Fruit fly (Drosophila melanogaster) whole organism, embryonic: ENCODE measurements around the gene CG10140.

Experiments
- BtbVII ChIP-seq: fragments of 200-800 bp; sonication (Bioruptor generic); optimal IDR thresholded peaks from 3 replicates; lab custom pipeline; 2017; ENCODE audit warnings: missing biosample characterization, mild to moderate bottlenecking, missing genetic modification characterization
- CG11247 ChIP-seq: fragments of 200-800 bp; sonication (Bioruptor generic); IDR thresholded peaks from 2 replicates; pipeline ENCODE4 v1.3.6; 2022; ENCODE audit warnings: missing biosample characterization, missing genetic modification characterization
- CG11456 ChIP-seq: fragments of 200-800 bp; sonication (Bioruptor generic); IDR thresholded peaks from 3 replicates; pipeline ENCODE4 v1.3.6; 2022; ENCODE audit warnings: missing biosample characterization, missing genetic modification characterization
- CG12104 ChIP-seq: fragments of 200-800 bp; sonication (Bioruptor generic); optimal IDR thresholded peaks from 3 replicates; lab custom pipeline; 2016; ENCODE audit warnings: missing biosample characterization, missing genetic modification characterization
- CG13894 ChIP-seq: fragments of 200-800 bp; sonication (Bioruptor generic); optimal IDR thresholded peaks from 3 replicates; lab custom pipeline; 2018; ENCODE audit warnings: missing biosample characterization, mild to moderate bottlenecking, missing genetic modification characterization, moderate library complexity
- CG14860 ChIP-seq: fragments of 200-800 bp; sonication (Bioruptor generic); IDR thresholded peaks from 3 replicates; pipeline ENCODE4 v1.3.6; 2022; ENCODE audit warnings: missing biosample characterization, missing genetic modification characterization; ENCODE audit not compliant: partially characterized antibody
- CG15269 ChIP-seq: fragments of 200-800 bp; sonication (Bioruptor generic); optimal IDR thresholded peaks from 2 replicates; lab custom pipeline; 2018; ENCODE audit warnings: missing biosample characterization, mild to moderate bottlenecking, missing genetic modification characterization, moderate library complexity
- CG15601 ChIP-seq: fragments of 200-800 bp; sonication (Bioruptor generic); optimal IDR thresholded peaks from 3 replicates; lab custom pipeline; 2019; ENCODE audit warnings: missing biosample characterization, mild to moderate bottlenecking, missing genetic modification characterization, moderate library complexity
- CG2678 ChIP-seq: fragments of 200-800 bp; sonication (Bioruptor generic); optimal IDR thresholded peaks from 3 replicates; lab custom pipeline; 2019; ENCODE audit warnings: missing biosample characterization, mild to moderate bottlenecking, missing genetic modification characterization, moderate library complexity
- CG2712 ChIP-seq: fragments of 200-800 bp; optimal IDR thresholded peaks from 3 replicates; lab custom pipeline; 2019; ENCODE audit warnings: missing biosample characterization, mild to moderate bottlenecking, missing genetic modification characterization, moderate library complexity
- CG3995 ChIP-seq: fragments of 200-800 bp; sonication (Bioruptor generic); optimal IDR thresholded peaks from 3 replicates; lab custom pipeline; 2016; ENCODE audit warnings: missing biosample characterization, missing genetic modification characterization
- CG42726 ChIP-seq: fragments of 200-800 bp; sonication (Bioruptor generic); IDR thresholded peaks from 2 replicates; pipeline ENCODE4 v1.3.6; 2022; ENCODE audit warnings: missing biosample characterization, missing genetic modification characterization; ENCODE audit not compliant: partially characterized antibody
- CG7556 ChIP-seq: fragments of 200-800 bp; sonication (Bioruptor generic); optimal IDR thresholded peaks from 2 replicates; lab custom pipeline; 2017; ENCODE audit warnings: missing biosample characterization, mild to moderate bottlenecking, missing genetic modification characterization
- CG8359 ChIP-seq: fragments of 200-800 bp; sonication (Bioruptor generic); optimal IDR thresholded peaks from 2 replicates; lab custom pipeline; 2017; ENCODE audit warnings: missing biosample characterization, mild to moderate bottlenecking, missing genetic modification characterization, borderline replicate concordance
- CG8478 ChIP-seq: fragments of >200 bp; optimal IDR thresholded peaks from 2 replicates; lab custom pipeline; 2018
- CrebB ChIP-seq: fragments of 200-800 bp; sonication (Bioruptor generic); optimal IDR thresholded peaks from 3 replicates; lab custom pipeline; 2018; ENCODE audit warnings: missing biosample characterization, mild to moderate bottlenecking, missing genetic modification characterization
- D19A ChIP-seq: fragments of 200-800 bp; optimal IDR thresholded peaks from 3 replicates; lab custom pipeline; 2019; ENCODE audit warnings: missing biosample characterization, mild to moderate bottlenecking, missing genetic modification characterization, moderate library complexity
- Deaf1 ChIP-seq: fragments of 200-800 bp; optimal IDR thresholded peaks from 3 replicates; lab custom pipeline; 2019; ENCODE audit warnings: missing biosample characterization, mild to moderate bottlenecking, missing genetic modification characterization, moderate library complexity
- Dek ChIP-seq: fragments of 200-800 bp; sonication (Bioruptor generic); optimal IDR thresholded peaks from 3 replicates; lab custom pipeline; 2019; ENCODE audit warnings: missing biosample characterization, mild to moderate bottlenecking, missing genetic modification characterization, moderate library complexity
- Dfd ChIP-seq, 2 experiments: fragments of >200 bp; optimal IDR thresholded peaks; 2 replicates each; lab custom pipeline; 2017; ENCODE audit warnings: missing biosample characterization in 2 of 2, missing genetic modification characterization in 2 of 2
- H15 ChIP-seq: fragments of 200-800 bp; sonication (Bioruptor generic); IDR thresholded peaks from 3 replicates; pipeline ENCODE4 v1.3.6; 2022; ENCODE audit warnings: missing biosample characterization, missing genetic modification characterization
- Max ChIP-seq: fragments of 200-800 bp; sonication (Bioruptor generic); optimal IDR thresholded peaks from 2 replicates; lab custom pipeline; 2016; ENCODE audit warnings: missing biosample characterization, mild to moderate bottlenecking, missing genetic modification characterization
- Spps ChIP-seq: fragments of 200-800 bp; sonication (Bioruptor generic); optimal IDR thresholded peaks from 2 replicates; lab custom pipeline; 2018; ENCODE audit warnings: missing biosample characterization, mild to moderate bottlenecking, missing genetic modification characterization
- Sry-β ChIP-seq: fragments of 200-800 bp; sonication (Bioruptor generic); optimal IDR thresholded peaks from 2 replicates; lab custom pipeline; 2018; ENCODE audit warnings: missing biosample characterization, mild to moderate bottlenecking, missing genetic modification characterization, moderate library complexity
- YL-1 ChIP-seq: fragments of 200-800 bp; sonication (Bioruptor generic); optimal IDR thresholded peaks from 3 replicates; lab custom pipeline; 2017; ENCODE audit warnings: missing biosample characterization, mild to moderate bottlenecking, missing genetic modification characterization
- abd-A ChIP-seq: fragments of 200-800 bp; sonication (Bioruptor generic); optimal IDR thresholded peaks from 3 replicates; lab custom pipeline; 2019; ENCODE audit warnings: missing biosample characterization, mild to moderate bottlenecking, missing genetic modification characterization, moderate library complexity
- caup ChIP-seq: fragments of 200-800 bp; sonication (Bioruptor generic); optimal IDR thresholded peaks from 3 replicates; lab custom pipeline; 2017; ENCODE audit warnings: missing biosample characterization, mild to moderate bottlenecking, missing genetic modification characterization, moderate library complexity; ENCODE audit not compliant: severe bottlenecking
- chinmo ChIP-seq: fragments of 200-800 bp; sonication (Bioruptor generic); IDR thresholded peaks from 4 replicates; pipeline ENCODE4 v1.3.6; 2022; ENCODE audit warnings: missing biosample characterization, missing genetic modification characterization; ENCODE audit not compliant: partially characterized antibody
- cwo ChIP-seq: fragments of 200-800 bp; sonication (Bioruptor generic); optimal IDR thresholded peaks from 3 replicates; lab custom pipeline; 2017; ENCODE audit warnings: missing biosample characterization, missing genetic modification characterization, mild to moderate bottlenecking, moderate library complexity, missing genetic modification reagents
- exex ChIP-seq: fragments of 200-800 bp; sonication (Bioruptor generic); optimal IDR thresholded peaks from 4 replicates; lab custom pipeline; 2018; ENCODE audit warnings: missing biosample characterization, mild to moderate bottlenecking, missing genetic modification characterization, moderate library complexity
- ftz-f1 ChIP-seq: fragments of 200-800 bp; sonication (Bioruptor generic); optimal IDR thresholded peaks from 2 replicates; lab custom pipeline; 2016; ENCODE audit warnings: missing biosample characterization, missing genetic modification characterization
- gem ChIP-seq: fragments of 200-800 bp; sonication (Bioruptor generic); optimal IDR thresholded peaks from 2 replicates; lab custom pipeline; 2019; ENCODE audit warnings: missing biosample characterization, mild to moderate bottlenecking, missing genetic modification characterization, moderate library complexity
- insv ChIP-seq, 2 experiments: fragments of 200-800 bp; sonication (Bioruptor generic); optimal IDR thresholded peaks; 3 replicates each; lab custom pipeline; 2016 to 2018; ENCODE audit warnings: missing biosample characterization in 2 of 2, missing genetic modification characterization in 2 of 2
- inv ChIP-seq: fragments of 200-800 bp; sonication (Bioruptor generic); IDR thresholded peaks from 2 replicates; pipeline ENCODE4 v1.3.6; 2022; ENCODE audit warnings: missing biosample characterization, missing genetic modification characterization; ENCODE audit not compliant: partially characterized antibody
- odd ChIP-seq: fragments of 200-800 bp; sonication (Bioruptor generic); optimal IDR thresholded peaks from 2 replicates; lab custom pipeline; 2017; ENCODE audit warnings: missing biosample characterization, mild to moderate bottlenecking, missing genetic modification characterization
- ro ChIP-seq: fragments of 200-800 bp; sonication (Bioruptor generic); IDR thresholded peaks from 2 replicates; pipeline ENCODE4 v1.3.6; 2022; ENCODE audit warnings: missing biosample characterization, missing genetic modification characterization
- sc ChIP-seq, 3 experiments: fragments of >200 bp in 2 of 3; fragments of 200-800 bp in 1 of 3; sonication (Bioruptor generic) in 1 of 3; optimal IDR thresholded peaks; 2 replicates in 2 of 3; 3 replicates in 1 of 3; lab custom pipeline; 2017; ENCODE audit warnings: mild to moderate bottlenecking in 1 of 3, missing biosample characterization in 1 of 3, missing genetic modification characterization in 1 of 3, missing genetic modification reagents in 1 of 3
- scrt ChIP-seq: fragments of 200-800 bp; sonication (Bioruptor generic); optimal IDR thresholded peaks from 2 replicates; lab custom pipeline; 2018; ENCODE audit warnings: missing biosample characterization, mild to moderate bottlenecking, missing genetic modification characterization, moderate library complexity
- sd ChIP-seq: fragments of 200-800 bp; sonication (Bioruptor generic); optimal IDR thresholded peaks from 3 replicates; lab custom pipeline; 2018; ENCODE audit warnings: missing biosample characterization, mild to moderate bottlenecking, missing genetic modification characterization, moderate library complexity
- sens-2 ChIP-seq: fragments of 200-800 bp; sonication (Bioruptor generic); IDR thresholded peaks from 2 replicates; pipeline ENCODE4 v1.3.6; 2022; ENCODE audit warnings: missing biosample characterization, missing genetic modification characterization
- sob ChIP-seq: fragments of 200-800 bp; sonication (Bioruptor generic); IDR thresholded peaks from 2 replicates; pipeline ENCODE4 v1.3.6; 2022; ENCODE audit warnings: missing biosample characterization, missing genetic modification characterization
- stc ChIP-seq: fragments of 200-800 bp; sonication (Bioruptor generic); IDR thresholded peaks from 2 replicates; pipeline ENCODE4 v1.3.6; 2022; ENCODE audit warnings: missing biosample characterization, missing genetic modification characterization
- stwl ChIP-seq: fragments of 200-800 bp; sonication (Bioruptor generic); optimal IDR thresholded peaks from 3 replicates; lab custom pipeline; 2018; ENCODE audit warnings: missing biosample characterization, mild to moderate bottlenecking, missing genetic modification characterization, moderate library complexity
- sug ChIP-seq: fragments of 200-800 bp; optimal IDR thresholded peaks from 2 replicates; lab custom pipeline; 2019; ENCODE audit warnings: missing biosample characterization, mild to moderate bottlenecking, missing genetic modification characterization, moderate library complexity
- tx ChIP-seq: fragments of 200-800 bp; sonication (Bioruptor generic); optimal IDR thresholded peaks from 2 replicates; lab custom pipeline; 2016; ENCODE audit warnings: missing biosample characterization, missing genetic modification characterization
- zen ChIP-seq: fragments of 200-800 bp; sonication (Bioruptor generic); optimal IDR thresholded peaks from 3 replicates; lab custom pipeline; 2018; ENCODE audit warnings: missing biosample characterization, mild to moderate bottlenecking, missing genetic modification characterization, moderate library complexity

Gene CG10140

dm6 chr3L:13440370-13440960 lies at the start of gene CG10140, which contains the start of gene CG14109:
Gene CG10140, minus strand, starts transcription at chr3L:13440470.
Gene CG14109, plus strand, starts transcription at chr3L:13440910.
- TF ChIP-seq sob (GFP tag; lab: Robert Waterston, UW) (no peak), scrt (GFP tag; lab: Kevin White, UChicago) (no peak), Dek (tag; lab: Kevin White, UChicago) (no peak), chinmo (no peak), D19A (tag; lab: Kevin White, UChicago) (peak; percentile 20), Deaf1 (tag; lab: Kevin White, UChicago) (peak; percentile 89)

dm6 chr3L:13489193-13489752 lies 49.0 kb upstream of the CG10140 start:
- TF ChIP-seq H15 (GFP tag; lab: Robert Waterston, UW) (no peak), Max (GFP tag; lab: Kevin White, UChicago) (no peak), CG11456 (GFP tag; lab: Robert Waterston, UW) (no peak), CrebB (tag; lab: Kevin White, UChicago) (no peak), cwo (no peak), ftz-f1 (GFP tag; lab: Kevin White, UChicago) (no peak), zen (tag; lab: Kevin White, UChicago) (no peak), YL-1 (GFP tag; lab: Kevin White, UChicago) (no peak), BtbVII (GFP tag; lab: Kevin White, UChicago) (peak; percentile 12), CG11247 (GFP tag; lab: Robert Waterston, UW) (no peak), CG15601 (tag; lab: Kevin White, UChicago) (no peak), CG2678 (tag; lab: Kevin White, UChicago) (no peak), sug (tag; lab: Kevin White, UChicago) (peak; percentile 1), Dfd (GFP tag; optimal IDR thresholded peaks at IDR 0.05; lab: Kevin White, UChicago) (no peak), exex (tag; lab: Kevin White, UChicago) (peak; percentile 77), CG13894 (no peak), CG2712 (tag; lab: Kevin White, UChicago) (no peak), CG15269 (tag; lab: Kevin White, UChicago) (no peak), inv (no peak), ro (no peak), CG8359 (GFP tag; lab: Kevin White, UChicago) (peak; percentile 97), stwl (tag; lab: Kevin White, UChicago) (no peak), sd (tag; lab: Kevin White, UChicago) (peak; percentile 96), tx (GFP tag; lab: Kevin White, UChicago) (no peak), CG14860 (GFP tag; lab: Robert Waterston, UW) (0 out of 3 replicates have a peak, but pooled peaks have one; percentile 30), odd (no peak), CG42726 (GFP tag; lab: Robert Waterston, UW) (no peak), CG12104 (GFP tag; lab: Kevin White, UChicago) (no peak), Sry-β (GFP tag; lab: Kevin White, UChicago) (no peak), abd-A (tag; lab: Kevin White, UChicago) (peak; percentile 22), Spps (tag; lab: Kevin White, UChicago) (no peak), caup (GFP tag; lab: Kevin White, UChicago) (no peak), insv (GFP tag; optimal IDR thresholded peaks at IDR 0.05; lab: Kevin White, UChicago) (no peak), CG8478 (lab: Kevin White, UChicago) (no peak), CG7556 (GFP tag; lab: Kevin White, UChicago) (no peak), sc (optimal IDR thresholded peaks at IDR 0.05; lab: Kevin White, UChicago) (no peak), sc (GFP tag; optimal IDR thresholded peaks at IDR 0.05; lab: Kevin White, UChicago) (no peak), gem (peak; percentile 2), stc (GFP tag; lab: Robert Waterston, UW) (no peak), CG3995 (GFP tag; lab: Kevin White, UChicago) (no peak), sens-2 (GFP tag; lab: Robert Waterston, UW) (0 out of 2 replicates have a peak, but pooled peaks have one; percentile 23)
